Worm (Caenorhabditis elegans) whole organism, L1 larva: ENCODE data around the gene ZK892.3.

Experiments
- C16A3.4 ChIP-seq: fragments of 150-350 bp; optimal IDR thresholded peaks from 2 replicates; lab custom pipeline; 2014; ENCODE audit warnings: missing biosample characterization, missing genetic modification characterization
- F16B12.6 ChIP-seq: fragments of 150-350 bp; optimal IDR thresholded peaks from 2 replicates; lab custom pipeline; 2014; ENCODE audit warnings: missing biosample characterization, missing genetic modification characterization
- aha-1 ChIP-seq: fragments of 150-350 bp; optimal IDR thresholded peaks from 2 replicates; lab custom pipeline; 2014; ENCODE audit warnings: missing biosample characterization, missing genetic modification characterization
- alr-1 ChIP-seq: fragments of 200-800 bp; sonication (Bioruptor generic); optimal IDR thresholded peaks from 2 replicates; lab custom pipeline; 2018; ENCODE audit warnings: borderline replicate concordance, mild to moderate bottlenecking, missing genetic modification characterization, missing compliant biosample characterization
- aly-2 ChIP-seq: fragments of 150-350 bp; optimal IDR thresholded peaks from 2 replicates; lab custom pipeline; 2014; ENCODE audit warnings: missing biosample characterization, missing genetic modification characterization
- ama-1 ChIP-seq: fragments of 150-350 bp; optimal IDR thresholded peaks from 2 replicates; lab custom pipeline; 2014
- blmp-1 ChIP-seq: fragments of 150-350 bp; optimal IDR thresholded peaks from 2 replicates; lab custom pipeline; 2014; ENCODE audit warnings: missing biosample characterization, missing genetic modification characterization
- ceh-63 ChIP-seq: fragments of 200-800 bp; sonication (Bioruptor generic); optimal IDR thresholded peaks from 2 replicates; lab custom pipeline; 2018; ENCODE audit warnings: mild to moderate bottlenecking, missing genetic modification characterization, missing compliant biosample characterization
- ceh-82 ChIP-seq, 3 experiments: fragments of 150-350 bp in 1 of 3; sonication (generic microtip) in 2 of 3; optimal IDR thresholded peaks; 2 replicates each; lab custom pipeline; 2014 to 2017; ENCODE audit warnings: missing biosample characterization in 3 of 3, missing genetic modification characterization in 3 of 3
- ceh-90 ChIP-seq: sonication (generic microtip); optimal IDR thresholded peaks from 2 replicates; lab custom pipeline; 2016; ENCODE audit warnings: missing genetic modification characterization, missing compliant biosample characterization
- ces-1 ChIP-seq: fragments of 150-350 bp; optimal IDR thresholded peaks from 2 replicates; lab custom pipeline; 2014; ENCODE audit warnings: missing biosample characterization, missing genetic modification reagents, missing genetic modification characterization
- dpl-1 ChIP-seq, 3 experiments: fragments of 150-350 bp in 2 of 3; sonication (generic microtip) in 1 of 3; optimal IDR thresholded peaks; 2 replicates each; lab custom pipeline; 2014 to 2017; ENCODE audit warnings: missing biosample characterization in 3 of 3, missing genetic modification characterization in 3 of 3, missing genetic modification reagents in 3 of 3
- efl-1 ChIP-seq, 4 experiments: fragments of 150-350 bp; optimal IDR thresholded peaks in 3 of 4; peaks in 1 of 4; 1 replicate in 1 of 4; 2 replicates in 3 of 4; lab custom pipeline; 2014; ENCODE audit warnings: missing biosample characterization in 2 of 4, missing genetic modification characterization in 2 of 4, missing genetic modification reagents in 2 of 4
- egl-13 ChIP-seq: sonication (generic microtip); optimal IDR thresholded peaks from 2 replicates; lab custom pipeline; 2016; ENCODE audit warnings: missing genotype, missing genetic modification reagents, missing genetic modification characterization, missing compliant biosample characterization
- egl-27 ChIP-seq, 2 experiments: fragments of 150-350 bp in 1 of 2; sonication (generic microtip); optimal IDR thresholded peaks; 3 replicates each; lab custom pipeline; 2017 to 2018; ENCODE audit warnings: missing biosample characterization in 2 of 2, missing genetic modification characterization in 2 of 2, missing genetic modification reagents in 2 of 2
- elt-2 ChIP-seq: sonication (generic microtip); optimal IDR thresholded peaks from 2 replicates; lab custom pipeline; 2016; ENCODE audit warnings: missing genetic modification characterization, mild to moderate bottlenecking, inconsistent platforms, missing compliant biosample characterization, missing genetic modification reagents
- elt-3 ChIP-seq, 6 experiments: fragments of 150-350 bp in 1 of 6; sonication (generic microtip); optimal IDR thresholded peaks; 2 replicates each; lab custom pipeline; 2017 to 2018; ENCODE audit warnings: missing biosample characterization in 6 of 6, missing genetic modification characterization in 6 of 6, inconsistent platforms in 1 of 6
- ets-5 ChIP-seq: fragments of 200-800 bp; sonication (Bioruptor generic); IDR thresholded peaks from 2 replicates; pipeline ENCODE4 v1.3.6; 2022; ENCODE audit warnings: missing genetic modification characterization, missing compliant biosample characterization
- fkh-4 ChIP-seq: sonication (generic microtip); optimal IDR thresholded peaks from 2 replicates; lab custom pipeline; 2016; ENCODE audit warnings: missing compliant biosample characterization, missing genetic modification characterization, borderline replicate concordance
- fkh-8 ChIP-seq: sonication (generic microtip); optimal IDR thresholded peaks from 2 replicates; lab custom pipeline; 2016; ENCODE audit warnings: mild to moderate bottlenecking, missing genetic modification characterization, missing compliant biosample characterization
- fos-1 ChIP-seq: fragments of 150-350 bp; optimal IDR thresholded peaks from 2 replicates; lab custom pipeline; 2014; ENCODE audit warnings: missing biosample characterization, missing genetic modification characterization
- grh-1 ChIP-seq: fragments of 200-800 bp; sonication (Bioruptor generic); IDR thresholded peaks from 2 replicates; pipeline ENCODE4 v1.3.6; 2022; ENCODE audit warnings: missing genetic modification reagents, missing genetic modification characterization, missing compliant biosample characterization
- irx-1 ChIP-seq: sonication (generic microtip); optimal IDR thresholded peaks from 2 replicates; lab custom pipeline; 2016; ENCODE audit warnings: missing genetic modification characterization, missing compliant biosample characterization
- jun-1 ChIP-seq: fragments of 150-350 bp; optimal IDR thresholded peaks from 2 replicates; lab custom pipeline; 2014; ENCODE audit warnings: missing biosample characterization, missing genetic modification reagents, missing genetic modification characterization
- lin-13 ChIP-seq: fragments of 150-350 bp; optimal IDR thresholded peaks from 2 replicates; lab custom pipeline; 2014; ENCODE audit warnings: missing biosample characterization, missing genetic modification reagents, missing genetic modification characterization
- lin-14 ChIP-seq: fragments of 200-800 bp; sonication (Bioruptor generic); optimal IDR thresholded peaks from 2 replicates; lab custom pipeline; 2018; ENCODE audit warnings: mild to moderate bottlenecking, missing genetic modification characterization, moderate library complexity, missing compliant biosample characterization
- lin-15B ChIP-seq: fragments of 150-350 bp; sonication (generic microtip); optimal IDR thresholded peaks from 3 replicates; lab custom pipeline; 2014; ENCODE audit warnings: missing biosample characterization, missing genetic modification characterization
- lin-35 ChIP-seq, 2 experiments: fragments of 150-350 bp; optimal IDR thresholded peaks; 2 replicates each; lab custom pipeline; 2014; ENCODE audit warnings: missing biosample characterization in 2 of 2, missing genetic modification characterization in 2 of 2, missing genetic modification reagents in 2 of 2
- lin-39 ChIP-seq: fragments of 150-350 bp; optimal IDR thresholded peaks from 2 replicates; lab custom pipeline; 2014; ENCODE audit warnings: missing biosample characterization, missing genetic modification reagents, missing genetic modification characterization
- lir-3 ChIP-seq: sonication (generic microtip); optimal IDR thresholded peaks from 2 replicates; lab custom pipeline; 2016; ENCODE audit warnings: mild to moderate bottlenecking, missing genetic modification characterization, moderate library complexity, missing compliant biosample characterization; ENCODE audit not compliant: poor library complexity
- lsy-2 ChIP-seq, 2 experiments: fragments of 150-350 bp; optimal IDR thresholded peaks; 2 replicates each; lab custom pipeline; 2014; ENCODE audit warnings: missing biosample characterization in 2 of 2, missing genetic modification characterization in 2 of 2
- mab-9 ChIP-seq: fragments of 200-800 bp; sonication (Bioruptor generic); IDR thresholded peaks from 2 replicates; pipeline ENCODE4 v1.3.6; 2022; ENCODE audit warnings: missing genetic modification reagents, missing genetic modification characterization, missing compliant biosample characterization
- mef-2 ChIP-seq: fragments of 150-350 bp; optimal IDR thresholded peaks from 2 replicates; lab custom pipeline; 2014; ENCODE audit warnings: missing biosample characterization, missing genetic modification characterization
- nhr-11 ChIP-seq: fragments of 150-350 bp; optimal IDR thresholded peaks from 2 replicates; lab custom pipeline; 2014; ENCODE audit warnings: missing biosample characterization, missing genetic modification characterization
- nhr-12 ChIP-seq: sonication (generic microtip); optimal IDR thresholded peaks from 2 replicates; lab custom pipeline; 2017; ENCODE audit warnings: missing biosample characterization, missing genetic modification characterization
- nhr-19 ChIP-seq: fragments of 200-800 bp; sonication (Bioruptor generic); conservative IDR thresholded peaks from 2 replicates; pipeline ENCODE4 v1.3.6; 2022; ENCODE audit warnings: missing genetic modification characterization, missing compliant biosample characterization
- nhr-237 ChIP-seq: fragments of 150-350 bp; optimal IDR thresholded peaks from 2 replicates; lab custom pipeline; 2014; ENCODE audit warnings: missing biosample characterization, missing genetic modification characterization
- nhr-47 ChIP-seq: sonication (generic microtip); optimal IDR thresholded peaks from 2 replicates; lab custom pipeline; 2016; ENCODE audit warnings: mild to moderate bottlenecking, missing genetic modification characterization, moderate library complexity, missing compliant biosample characterization
- nhr-76 ChIP-seq: sonication (generic microtip); optimal IDR thresholded peaks from 2 replicates; lab custom pipeline; 2017; ENCODE audit warnings: missing biosample characterization, missing genetic modification characterization
- nhr-77 ChIP-seq: fragments of 150-350 bp; optimal IDR thresholded peaks from 2 replicates; lab custom pipeline; 2014; ENCODE audit warnings: missing biosample characterization, missing genetic modification characterization
- nhr-85 ChIP-seq: sonication (generic microtip); peaks from one replicate; lab custom pipeline; 2016; ENCODE audit warnings: missing genetic modification characterization, inconsistent platforms, missing compliant biosample characterization
- pag-3 ChIP-seq: sonication (generic microtip); optimal IDR thresholded peaks from 2 replicates; lab custom pipeline; 2017; ENCODE audit warnings: missing genetic modification characterization, mild to moderate bottlenecking, missing compliant biosample characterization, antibody characterized with exemption, borderline replicate concordance; ENCODE audit not compliant: insufficient read depth
- snu-23 ChIP-seq: sonication (generic microtip); optimal IDR thresholded peaks from 2 replicates; lab custom pipeline; 2016; ENCODE audit warnings: missing genetic modification characterization, missing compliant biosample characterization
- sox-4 ChIP-seq: sonication (generic microtip); optimal IDR thresholded peaks from 2 replicates; lab custom pipeline; 2016; ENCODE audit warnings: missing genetic modification characterization, missing compliant biosample characterization
- sptf-1 ChIP-seq: fragments of 150-350 bp; optimal IDR thresholded peaks from 2 replicates; lab custom pipeline; 2014; ENCODE audit warnings: missing biosample characterization, missing genetic modification characterization
- sup-37 ChIP-seq: fragments of 200-800 bp; sonication (Bioruptor generic); optimal IDR thresholded peaks from 2 replicates; lab custom pipeline; 2018; ENCODE audit warnings: mild to moderate bottlenecking, missing genetic modification characterization, missing compliant biosample characterization
- swsn-7 ChIP-seq: sonication (generic microtip); optimal IDR thresholded peaks from 2 replicates; lab custom pipeline; 2016; ENCODE audit warnings: missing genetic modification characterization, missing compliant biosample characterization
- tbx-2 ChIP-seq: sonication (generic microtip); optimal IDR thresholded peaks from 2 replicates; lab custom pipeline; 2016; ENCODE audit warnings: missing genetic modification characterization, missing compliant biosample characterization
- tlp-1 ChIP-seq: fragments of 150-350 bp; optimal IDR thresholded peaks from 2 replicates; lab custom pipeline; 2014; ENCODE audit warnings: missing biosample characterization, missing genetic modification characterization
- unc-130 ChIP-seq: fragments of 150-350 bp; optimal IDR thresholded peaks from 2 replicates; lab custom pipeline; 2017; ENCODE audit warnings: missing biosample characterization, missing genetic modification characterization, inconsistent platforms
- unc-30 ChIP-seq: sonication (generic microtip); optimal IDR thresholded peaks from 2 replicates; lab custom pipeline; 2017; ENCODE audit warnings: missing biosample characterization, missing genetic modification characterization
- unc-98 ChIP-seq: fragments of 200-800 bp; sonication (Bioruptor generic); IDR thresholded peaks from 2 replicates; pipeline ENCODE4 v1.3.6; 2022; ENCODE audit warnings: missing genetic modification characterization, missing compliant biosample characterization
- zag-1 ChIP-seq: fragments of 150-350 bp; optimal IDR thresholded peaks from 2 replicates; lab custom pipeline; 2014; ENCODE audit warnings: missing biosample characterization, missing genetic modification characterization
- ztf-11 ChIP-seq, 2 experiments: sonication (generic microtip); optimal IDR thresholded peaks; 2 replicates each; lab custom pipeline; 2016 to 2017; ENCODE audit warnings: missing genetic modification characterization in 2 of 2, missing biosample characterization in 1 of 2, missing compliant biosample characterization in 1 of 2

ZK892.3 gene

ce11 chrII:10019669-10020068 lies 18.0 kb downstream of the ZK892.3 start:
- TF ChIP-seq sup-37 (GFP tag; lab: Kevin White, UChicago): no peak
- no peak for TF ChIP-seq ceh-82 (tag; optimal IDR thresholded peaks at IDR 0.05; lab: Kevin White, UChicago)
- no peak for TF ChIP-seq ces-1 (GFP tag; lab: Kevin White, UChicago)
- TF ChIP-seq lin-13: no peak
- no peak for TF ChIP-seq efl-1 (optimal IDR thresholded peaks at IDR 0.05; lab: Kevin White, UChicago)
- TF ChIP-seq efl-1 (GFP tag; optimal IDR thresholded peaks at IDR 0.05 in 1 of 2; lab: Kevin White, UChicago): peak in 1 of 2 experiments; percentile 86
- TF ChIP-seq aly-2 (tag; lab: Kevin White, UChicago): no peak
- no peak for TF ChIP-seq ets-5
- no peak for TF ChIP-seq lir-3 (tag; lab: Kevin White, UChicago)
- TF ChIP-seq sptf-1 (tag; lab: Kevin White, UChicago): no peak
- no peak for TF ChIP-seq grh-1 (GFP tag; lab: Robert Waterston, UW)
- TF ChIP-seq elt-2 (tag; lab: Kevin White, UChicago): no peak
- peak; percentile 43 for TF ChIP-seq snu-23
- no peak for TF ChIP-seq fkh-8
- no peak for TF ChIP-seq nhr-19 (GFP tag; lab: Robert Waterston, UW)
- no peak for TF ChIP-seq unc-98 (GFP tag; lab: Robert Waterston, UW)
- TF ChIP-seq fos-1 (tag; lab: Kevin White, UChicago): no peak
- TF ChIP-seq nhr-237 (tag; lab: Kevin White, UChicago): no peak
- no peak for TF ChIP-seq nhr-76
- no peak for TF ChIP-seq jun-1 (tag; lab: Kevin White, UChicago)
- no peak for TF ChIP-seq nhr-11 (tag; lab: Kevin White, UChicago)
- no peak for TF ChIP-seq tlp-1
- peak; percentile 0 for TF ChIP-seq ama-1 (lab: Kevin White, UChicago)
- no peak for TF ChIP-seq lin-39
- no peak for TF ChIP-seq nhr-12 (tag; lab: Kevin White, UChicago)
- no peak for TF ChIP-seq pag-3 (tag; lab: Kevin White, UChicago)
- TF ChIP-seq tbx-2 (tag; lab: Kevin White, UChicago): peak; percentile 45
- TF ChIP-seq ztf-11 (tag; optimal IDR thresholded peaks at IDR 0.05; lab: Kevin White, UChicago): no peak
- TF ChIP-seq F16B12.6 (tag; lab: Kevin White, UChicago): no peak
- no peak for TF ChIP-seq egl-13
- peak in 1 of 2 experiments; percentile 70 for TF ChIP-seq lin-35 (GFP tag; optimal IDR thresholded peaks at IDR 0.05; lab: Kevin White, UChicago)
- no peak for TF ChIP-seq sox-4
- TF ChIP-seq nhr-47 (tag; lab: Kevin White, UChicago): no peak
- TF ChIP-seq lin-14 (GFP tag; lab: Kevin White, UChicago): peak; percentile 41
- no peak for TF ChIP-seq unc-30 (tag; lab: Kevin White, UChicago)
- no peak for TF ChIP-seq dpl-1 (GFP tag; optimal IDR thresholded peaks at IDR 0.05; lab: Kevin White, UChicago)
- no peak for TF ChIP-seq ceh-90
- TF ChIP-seq alr-1: no peak
- TF ChIP-seq mef-2 (tag; lab: Kevin White, UChicago): no peak
- TF ChIP-seq swsn-7 (tag; lab: Kevin White, UChicago): no peak
- TF ChIP-seq mab-9: no peak
- no peak for TF ChIP-seq fkh-4
- peak; percentile 77 for TF ChIP-seq nhr-85
- TF ChIP-seq lin-15B: no peak
- TF ChIP-seq egl-27 (tag; optimal IDR thresholded peaks at IDR 0.05; lab: Kevin White, UChicago): no peak
- no peak for TF ChIP-seq C16A3.4 (tag; lab: Kevin White, UChicago)
- TF ChIP-seq unc-130: no peak
- TF ChIP-seq lsy-2 (tag; optimal IDR thresholded peaks at IDR 0.05; lab: Kevin White, UChicago): peak in 1 of 2 experiments; percentile 66
- no peak for TF ChIP-seq ceh-63 (GFP tag; lab: Kevin White, UChicago)
- no peak for TF ChIP-seq zag-1 (tag; lab: Kevin White, UChicago)
- TF ChIP-seq elt-3 (tag; optimal IDR thresholded peaks at IDR 0.05; lab: Kevin White, UChicago): peak in 2 of 6 experiments; percentile 52 to 60
- TF ChIP-seq aha-1: no peak
- TF ChIP-seq nhr-77 (tag; lab: Kevin White, UChicago): no peak
- TF ChIP-seq blmp-1: peak; percentile 56
- TF ChIP-seq irx-1 (tag; lab: Kevin White, UChicago): no peak
